Fruit fly (Drosophila melanogaster) S2 (cell line): Measurements from ENCODE around the gene CG11951.

Source experiments
- CG8478 ChIP-seq: fragments of >200 bp; optimal IDR thresholded peaks from 2 replicates; lab custom pipeline; 2018
- CTCF ChIP-seq, 2 experiments: fragments of >200 bp; optimal IDR thresholded peaks; 2 replicates each; lab custom pipeline; 2018

The CG11951 gene

DNA sequence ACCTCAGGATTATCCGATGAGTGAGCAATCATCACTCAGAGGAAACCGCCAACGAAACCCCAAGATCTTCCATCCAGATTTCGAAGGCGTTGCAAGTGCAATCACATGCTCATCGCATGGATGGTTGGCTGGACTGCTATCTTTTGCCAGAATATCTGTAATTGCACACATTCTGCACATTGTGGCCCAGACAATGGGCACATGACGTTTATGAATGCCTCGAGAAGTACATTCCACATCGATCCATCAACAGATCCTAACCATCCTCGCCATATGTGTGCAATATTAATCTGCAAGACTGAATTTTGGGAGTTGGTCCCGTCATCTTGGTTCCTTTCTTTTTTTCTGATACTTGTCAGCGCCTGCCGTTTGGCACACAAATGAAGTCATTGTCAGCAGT, 24.0 kb upstream of the CG11951 start:
- TF ChIP-seq CG8478 (lab: Kevin White, UChicago), result no peak
- no peak for TF ChIP-seq CTCF (optimal IDR thresholded peaks at IDR 0.05; lab: Kevin White, UChicago)

DNA sequence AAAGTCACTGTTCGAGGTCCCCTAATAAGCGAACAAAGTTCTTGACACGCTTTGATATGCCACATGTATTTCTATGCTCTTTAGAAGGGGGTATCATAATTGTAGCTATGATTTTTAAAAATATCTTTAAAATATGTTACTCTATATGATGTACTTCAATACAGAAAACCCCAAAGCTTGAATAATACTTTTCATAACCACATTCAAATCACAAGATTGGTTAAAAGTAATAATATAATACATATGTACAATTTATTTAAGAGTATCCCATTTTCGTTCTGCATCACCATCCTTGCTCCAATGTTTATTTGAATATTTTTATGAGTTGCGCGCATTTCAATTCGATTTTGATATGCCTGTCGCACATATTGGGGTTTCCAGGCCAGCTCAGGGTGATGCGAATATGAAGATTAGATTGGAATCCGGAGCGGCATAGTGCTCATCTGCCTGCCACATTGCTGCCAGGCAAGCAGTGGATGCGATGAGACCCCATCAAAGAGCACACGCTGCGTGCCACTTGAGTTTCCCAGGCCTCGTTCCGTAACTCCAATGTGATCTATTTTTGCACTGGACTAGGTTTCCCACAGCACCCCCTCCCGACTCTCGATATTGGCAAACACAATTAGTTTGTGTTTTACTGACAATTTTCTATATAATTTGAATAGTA, 21.1 kb upstream of the CG11951 start:
- TF ChIP-seq CG8478 (lab: Kevin White, UChicago) (no peak), CTCF (optimal IDR thresholded peaks at IDR 0.05; lab: Kevin White, UChicago) (no peak)

DNA sequence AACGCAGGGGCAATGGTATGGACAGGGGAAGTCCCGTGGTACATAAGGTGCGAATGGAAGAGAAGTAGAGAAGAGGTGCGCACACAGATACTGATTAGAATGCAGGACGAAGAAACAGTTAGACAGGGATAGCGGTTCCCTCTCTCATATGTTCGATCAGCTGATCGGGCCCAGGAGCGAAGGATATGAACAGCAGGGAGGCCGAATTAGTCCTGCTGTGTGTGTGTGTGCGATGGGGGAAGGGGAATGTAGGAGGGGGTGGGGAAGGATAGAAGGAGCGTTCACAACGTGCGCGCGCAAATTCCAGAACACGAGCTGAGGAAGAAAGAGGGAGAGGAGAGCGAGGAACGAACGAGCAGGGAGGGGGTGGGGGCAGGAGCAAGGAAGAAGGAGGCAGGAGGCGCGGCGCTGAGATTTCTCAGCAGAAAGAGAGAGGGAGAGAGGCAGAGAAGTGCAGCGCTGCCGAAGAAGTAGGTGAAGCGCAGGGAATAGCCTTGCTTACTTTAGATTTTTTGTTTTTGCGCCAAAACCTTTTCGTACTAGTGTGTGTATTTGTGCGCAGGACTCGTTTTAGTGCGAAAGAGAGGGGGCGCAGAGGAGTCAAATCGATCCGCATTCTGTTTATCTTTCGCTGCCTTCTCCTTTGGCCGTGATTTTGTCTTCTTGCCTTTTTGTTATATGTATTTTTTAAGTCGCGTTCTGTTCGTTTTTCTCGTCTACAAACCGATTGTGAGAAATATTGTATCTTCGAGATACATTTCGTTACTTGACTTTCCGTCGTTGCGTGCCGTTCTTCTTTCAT, 19.6 kb upstream of the CG11951 start:
- TF ChIP-seq CG8478 (lab: Kevin White, UChicago) (no peak), CTCF (optimal IDR thresholded peaks at IDR 0.05; lab: Kevin White, UChicago) (no peak)

DNA sequence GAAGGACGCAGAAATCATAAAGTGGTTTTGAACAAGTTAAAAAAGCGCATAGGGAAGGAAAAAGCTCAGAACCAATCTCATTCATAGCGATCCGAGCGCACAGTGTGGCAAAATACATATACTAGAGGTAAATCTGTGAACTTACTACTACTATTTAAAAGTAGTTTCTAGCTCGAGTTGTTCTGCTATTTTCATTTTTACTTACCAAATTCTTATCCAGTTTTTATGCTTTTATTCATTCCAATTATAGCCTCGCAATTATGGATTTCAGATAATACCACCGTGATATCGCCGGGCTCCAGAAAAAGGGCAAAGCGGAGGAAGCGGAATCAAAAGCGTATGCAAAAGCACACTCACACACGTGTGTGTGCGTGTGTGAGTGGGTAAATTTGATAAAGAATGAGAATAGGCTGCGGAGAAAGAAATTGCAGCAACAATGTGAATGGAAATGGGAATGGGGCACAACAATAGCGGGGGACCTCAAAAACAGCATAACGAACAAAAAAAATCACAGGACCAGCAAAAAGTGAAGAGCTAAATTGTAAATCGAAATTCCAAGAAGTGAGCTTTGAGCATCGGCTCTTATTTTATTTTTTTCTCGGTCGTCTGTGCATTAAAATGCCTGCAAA, 18.4 kb upstream of the CG11951 start:
- TF ChIP-seq CTCF (optimal IDR thresholded peaks at IDR 0.05; lab: Kevin White, UChicago) (no peak), CG8478 (lab: Kevin White, UChicago) (no peak)

DNA sequence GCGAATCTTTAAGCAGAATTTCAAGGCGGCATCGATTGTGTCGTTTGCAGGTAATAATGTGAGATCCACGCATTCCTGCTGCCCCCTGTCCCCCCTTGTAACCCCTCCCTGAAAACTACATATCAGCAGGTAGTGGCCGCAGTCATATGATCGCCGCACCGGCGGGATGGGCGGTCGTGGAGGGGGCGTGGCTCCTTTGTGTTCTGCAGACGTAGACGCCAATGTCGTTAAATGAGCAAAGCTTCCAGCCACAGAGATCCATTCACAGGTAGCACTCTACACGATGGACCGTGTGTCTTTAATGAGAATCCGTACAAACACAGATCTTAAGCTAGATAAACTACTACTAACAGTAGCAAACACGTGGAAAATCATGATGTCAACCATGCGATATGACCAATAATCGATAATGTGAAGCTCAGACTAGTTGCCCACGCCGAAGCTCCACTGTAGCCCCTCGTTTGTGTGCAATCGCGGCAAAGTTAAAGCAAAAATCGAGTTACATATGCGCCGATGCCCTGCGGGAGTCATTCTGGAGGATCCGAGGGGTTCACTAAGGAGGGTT, 17.5 kb upstream of the CG11951 start, which contains the start of gene CG45544:
Gene CG45544 (plus strand): TSS at position 523 of the 565 bp plus-strand sequence.
- TF ChIP-seq CG8478 (lab: Kevin White, UChicago), result no peak
- no peak for TF ChIP-seq CTCF (optimal IDR thresholded peaks at IDR 0.05; lab: Kevin White, UChicago)

DNA sequence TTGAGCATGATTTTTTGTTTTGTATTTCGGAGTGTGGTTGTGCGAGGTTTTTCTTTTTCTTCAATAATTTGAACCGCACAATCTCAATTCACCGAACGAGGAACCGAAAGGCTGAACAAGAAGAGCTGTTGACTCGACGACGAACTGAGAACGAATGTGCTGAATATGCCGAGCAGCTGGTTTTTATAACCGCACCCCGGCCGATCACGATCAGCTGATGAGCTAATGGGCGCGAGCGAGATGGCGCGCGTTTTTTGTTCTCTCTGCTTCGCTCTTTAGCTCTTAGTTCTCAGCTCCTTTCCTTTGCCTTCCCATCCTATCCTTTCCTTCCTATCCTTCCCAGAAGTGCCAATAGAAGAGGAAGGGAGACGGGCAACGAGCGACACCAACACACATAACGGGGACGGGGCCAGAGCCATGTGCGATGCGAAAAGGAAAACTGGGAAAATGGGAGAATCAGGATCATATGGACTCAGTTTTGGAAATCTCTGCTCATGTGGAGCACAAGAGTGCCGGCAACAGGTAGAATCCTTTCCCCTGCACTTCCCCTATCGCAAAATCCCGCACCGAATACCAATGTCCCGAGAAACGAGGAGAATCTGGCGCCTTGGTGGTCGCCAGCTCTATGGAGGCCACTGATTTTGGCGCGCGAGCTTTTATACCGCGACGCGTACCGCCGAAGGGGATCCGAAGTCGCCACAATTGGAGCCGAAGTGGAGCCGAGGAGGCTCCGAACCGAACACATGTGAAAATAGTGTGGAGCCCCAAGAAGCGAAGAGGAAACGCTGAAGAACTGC, 16.8 kb upstream of the CG11951 start, which contains the start of gene stg:
Gene stg (minus strand): TSS at position 635 of the 797 bp plus-strand sequence.
- TF ChIP-seq CG8478 (lab: Kevin White, UChicago), result peak; percentile 8
- TF ChIP-seq CTCF (optimal IDR thresholded peaks at IDR 0.05; lab: Kevin White, UChicago), result no peak

DNA sequence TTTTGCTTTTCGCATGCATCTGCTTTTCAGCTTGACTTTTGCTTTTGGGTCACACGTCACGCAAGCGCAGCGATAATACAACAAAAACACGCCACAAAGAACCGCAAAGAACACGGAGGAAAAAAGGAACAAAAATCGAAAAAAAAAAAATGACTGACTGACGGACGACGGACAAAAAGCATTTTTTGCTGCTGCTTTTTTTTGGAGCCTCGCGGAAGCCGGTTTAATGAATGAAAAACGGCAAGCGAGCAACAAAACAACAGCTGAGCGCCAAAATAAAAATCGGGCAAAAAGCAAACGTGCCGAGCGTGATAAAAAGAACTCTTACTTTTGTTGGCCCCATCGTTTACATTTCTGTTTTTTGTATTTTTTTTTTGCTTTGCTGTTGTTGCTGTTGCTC, 15.9 kb upstream of the CG11951 start:
- no peak for TF ChIP-seq CG8478 (lab: Kevin White, UChicago)
- no peak for TF ChIP-seq CTCF (optimal IDR thresholded peaks at IDR 0.05; lab: Kevin White, UChicago)

DNA sequence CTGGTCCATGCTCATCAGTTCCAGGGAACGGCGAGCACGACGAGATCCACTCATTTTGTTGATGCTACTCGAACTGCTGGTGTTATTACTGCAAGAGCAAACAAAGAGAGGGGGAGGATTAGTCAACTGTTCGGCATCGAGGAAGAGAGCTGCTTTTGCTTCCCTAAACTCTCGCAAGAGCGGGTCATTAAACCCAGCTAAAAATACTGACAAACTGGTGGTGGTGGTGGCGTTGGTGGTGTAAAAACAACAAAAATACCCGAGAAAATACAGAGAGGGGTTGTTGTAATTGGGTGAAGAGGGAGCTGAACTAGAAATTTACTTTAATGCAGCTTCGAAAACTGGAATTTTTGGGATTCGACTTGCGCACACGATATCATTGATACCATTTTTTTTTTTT, 15.4 kb upstream of the CG11951 start:
- TF ChIP-seq CTCF (optimal IDR thresholded peaks at IDR 0.05; lab: Kevin White, UChicago) (no peak), CG8478 (lab: Kevin White, UChicago) (no peak)

DNA sequence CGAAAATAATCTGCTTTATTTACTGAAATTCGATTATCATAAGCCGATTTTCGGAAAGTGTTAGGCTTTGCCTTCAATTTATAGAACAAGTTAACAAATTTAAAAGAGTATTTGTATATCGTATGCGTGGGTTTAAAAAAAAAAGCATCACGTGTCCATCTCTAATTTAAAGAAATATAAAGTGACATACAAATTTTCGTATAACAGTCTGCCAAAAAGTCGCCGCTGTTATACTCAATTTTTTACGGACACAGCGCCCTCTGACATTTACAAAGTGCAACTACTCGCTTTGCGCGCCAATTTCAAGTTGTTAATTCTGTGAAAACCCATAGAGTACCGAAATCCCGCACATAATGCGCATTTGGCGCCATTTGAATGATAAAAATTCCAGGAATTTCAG, 12.9 kb upstream of the CG11951 start:
- TF ChIP-seq CG8478 (lab: Kevin White, UChicago) (no peak), CTCF (optimal IDR thresholded peaks at IDR 0.05; lab: Kevin White, UChicago) (peak; percentile 91 to 93)

DNA sequence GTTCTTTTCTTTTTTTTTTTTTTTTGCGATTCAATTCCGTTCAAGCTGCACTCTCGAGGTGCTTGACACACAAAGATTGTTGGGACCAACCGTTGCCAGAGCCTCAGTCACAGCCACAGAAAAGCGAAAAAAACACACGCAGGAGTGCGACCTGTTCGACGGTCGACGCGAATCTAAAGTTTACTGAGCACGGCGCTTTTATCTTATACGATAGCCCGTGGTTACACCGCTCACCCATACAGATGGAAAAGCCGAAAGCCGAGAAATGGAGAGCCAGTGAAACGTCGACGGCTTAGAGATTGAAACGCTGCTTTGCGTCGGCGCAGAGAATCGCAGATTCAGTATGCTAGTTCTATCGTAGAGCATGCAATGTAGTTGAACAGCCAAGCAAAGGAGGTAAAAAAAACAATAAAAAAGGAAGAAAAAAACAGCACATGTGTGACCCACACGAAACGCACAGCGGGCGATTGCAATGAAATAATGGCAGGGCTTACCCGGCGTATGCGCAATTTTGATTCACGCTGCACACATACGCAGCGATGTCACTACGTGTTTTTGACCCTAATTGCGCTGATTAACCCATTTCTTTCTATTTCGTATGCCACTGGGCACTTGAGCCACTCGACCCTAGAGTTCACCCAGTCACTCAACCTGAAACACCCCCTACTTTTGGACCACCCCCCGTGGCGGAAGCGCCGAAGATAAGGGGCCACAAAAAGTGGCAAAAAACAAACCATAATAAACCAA, 11.9 kb upstream of the CG11951 start, which contains the start of gene SP1029:
Gene SP1029 (minus strand): TSS at position 180 of the 747 bp plus-strand sequence.
- no peak for TF ChIP-seq CTCF (optimal IDR thresholded peaks at IDR 0.05; lab: Kevin White, UChicago)
- TF ChIP-seq CG8478 (lab: Kevin White, UChicago), result no peak

DNA sequence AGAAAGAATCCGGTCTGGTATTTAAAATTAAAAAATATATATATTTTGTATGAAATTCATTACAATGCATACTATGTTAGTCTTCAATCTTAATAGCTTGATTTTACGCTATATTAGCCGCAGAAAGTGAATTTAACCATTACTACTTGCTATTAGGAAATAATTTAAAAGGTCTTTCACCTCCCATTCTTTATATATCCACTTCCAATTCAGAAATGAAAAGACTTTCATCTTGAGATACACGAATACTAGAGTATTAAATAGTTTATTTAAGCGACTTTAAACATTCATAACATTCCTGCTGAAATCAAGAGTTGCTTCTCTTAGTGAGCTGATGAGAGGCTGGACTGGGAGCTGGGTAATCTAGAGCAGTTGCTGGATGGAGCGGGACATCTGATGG, 6.2 kb upstream of the CG11951 start, which contains the start of gene CG31445:
Gene CG31445 (minus strand): TSS at position 101 of the 400 bp plus-strand sequence.
- TF ChIP-seq CTCF (optimal IDR thresholded peaks at IDR 0.05; lab: Kevin White, UChicago) (no peak), CG8478 (lab: Kevin White, UChicago) (no peak)

DNA sequence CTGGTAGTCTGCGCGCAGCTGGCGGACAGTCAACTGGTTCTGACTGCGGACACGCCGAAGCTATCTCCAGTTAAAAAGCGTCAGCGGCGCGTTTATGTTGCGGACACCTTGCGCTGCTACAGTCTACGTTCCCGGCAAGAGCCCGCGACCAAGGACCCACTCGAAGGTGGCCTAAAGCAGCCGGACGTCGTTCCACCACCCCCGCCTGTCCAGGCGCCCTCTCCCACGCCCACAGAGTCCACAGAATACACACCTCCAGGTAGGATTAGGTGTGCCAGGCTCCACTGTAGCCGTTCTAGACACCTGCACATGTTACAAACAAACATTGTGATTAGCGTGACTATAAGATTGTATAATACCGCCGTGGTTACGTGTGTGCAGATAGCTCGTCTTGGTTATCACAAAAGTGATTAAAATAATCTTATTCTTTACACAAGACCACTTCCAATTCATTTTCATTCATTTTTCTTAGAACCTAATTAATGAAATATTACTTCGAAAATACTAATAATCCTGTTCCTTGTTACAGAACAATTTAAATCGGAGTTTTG, 7.9 kb downstream of the CG11951 start:
- no peak for TF ChIP-seq CG8478 (lab: Kevin White, UChicago)
- no peak for TF ChIP-seq CTCF (optimal IDR thresholded peaks at IDR 0.05; lab: Kevin White, UChicago)

DNA sequence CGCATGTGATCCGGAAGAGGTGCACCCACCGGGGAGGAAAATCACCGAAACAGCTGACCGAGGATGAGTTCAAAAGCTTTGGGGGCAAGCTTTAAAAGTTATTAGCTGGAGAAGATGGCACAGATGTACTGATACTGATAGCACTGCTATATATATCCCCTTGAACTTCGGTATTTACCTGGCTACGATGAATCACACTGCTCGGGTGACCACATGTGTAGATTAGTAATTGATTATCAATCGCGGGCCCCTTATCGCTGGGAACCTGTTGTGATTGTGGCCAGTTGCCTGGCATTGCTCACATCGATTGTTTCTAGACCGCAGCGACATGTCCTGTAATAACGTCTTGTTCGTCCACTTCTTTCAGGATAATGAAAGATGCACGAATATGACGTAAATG, 8.6 kb downstream of the CG11951 start:
- TF ChIP-seq CG8478 (lab: Kevin White, UChicago) (no peak), CTCF (optimal IDR thresholded peaks at IDR 0.05; lab: Kevin White, UChicago) (no peak)
